Worm (Caenorhabditis elegans) whole organism, L2 larva: ENCODE measurements around the gene ugt-53.

Experiments
- ZK546.5 ChIP-seq: sonication (generic microtip); optimal IDR thresholded peaks from 2 replicates; lab custom pipeline; 2017; ENCODE audit warnings: missing biosample characterization, missing genetic modification characterization
- aly-2 ChIP-seq: fragments of 150-350 bp; optimal IDR thresholded peaks from 2 replicates; lab custom pipeline; 2014; ENCODE audit warnings: missing biosample characterization, missing genetic modification characterization
- blmp-1 ChIP-seq: sonication (generic microtip); optimal IDR thresholded peaks from 2 replicates; lab custom pipeline; 2017; ENCODE audit warnings: missing genetic modification characterization, mild to moderate bottlenecking, missing compliant biosample characterization, antibody characterized with exemption, moderate library complexity; ENCODE audit not compliant: insufficient read depth
- ceh-82 ChIP-seq: fragments of 150-350 bp; optimal IDR thresholded peaks from 2 replicates; lab custom pipeline; 2014; ENCODE audit warnings: missing biosample characterization, missing genetic modification characterization
- mdl-1 ChIP-seq, 2 experiments: fragments of 150-350 bp in 1 of 2; sonication (generic microtip) in 1 of 2; optimal IDR thresholded peaks; 2 replicates each; lab custom pipeline; 2017; ENCODE audit warnings: missing biosample characterization in 2 of 2, missing genetic modification characterization in 2 of 2
- nhr-21 ChIP-seq: fragments of 150-350 bp; optimal IDR thresholded peaks from 2 replicates; lab custom pipeline; 2014; ENCODE audit warnings: missing biosample characterization, missing genetic modification characterization
- nhr-237 ChIP-seq: fragments of 150-350 bp; optimal IDR thresholded peaks from 2 replicates; lab custom pipeline; 2014; ENCODE audit warnings: missing biosample characterization, missing genetic modification characterization
- nhr-77 ChIP-seq: fragments of 150-350 bp; optimal IDR thresholded peaks from 2 replicates; lab custom pipeline; 2014; ENCODE audit warnings: missing biosample characterization, missing genetic modification characterization
- sem-4 ChIP-seq: fragments of 150-350 bp; optimal IDR thresholded peaks from 2 replicates; lab custom pipeline; 2014; ENCODE audit warnings: missing biosample characterization, missing genetic modification reagents, missing genetic modification characterization
- unc-39 ChIP-seq: fragments of 150-350 bp; optimal IDR thresholded peaks from 2 replicates; lab custom pipeline; 2014; ENCODE audit warnings: missing biosample characterization, missing genetic modification characterization
- unc-62 ChIP-seq: fragments of 150-350 bp; optimal IDR thresholded peaks from 2 replicates; lab custom pipeline; 2014; ENCODE audit warnings: missing biosample characterization, missing genetic modification reagents, missing genetic modification characterization

- no peak for TF ChIP-seq nhr-77 (tag; lab: Kevin White, UChicago)
- TF ChIP-seq unc-39 (tag; lab: Kevin White, UChicago) = no peak
- TF ChIP-seq mdl-1 (tag; optimal IDR thresholded peaks at IDR 0.05; lab: Kevin White, UChicago) = no peak
- no peak for TF ChIP-seq nhr-21 (tag; lab: Kevin White, UChicago)
- no peak for TF ChIP-seq ceh-82 (tag; lab: Kevin White, UChicago)
- no peak for TF ChIP-seq sem-4 (tag; lab: Kevin White, UChicago)
- TF ChIP-seq unc-62 (GFP tag; lab: Kevin White, UChicago) = no peak
- no peak for TF ChIP-seq blmp-1 (tag; lab: Kevin White, UChicago)
- no peak for TF ChIP-seq ZK546.5
- TF ChIP-seq nhr-237 = no peak
- no peak for TF ChIP-seq aly-2
Observed at ce11 chrV:2830817-2831216, 18.3 kb upstream of the ugt-53 start, which contains the start of gene srw-2.
